Fruit fly (Drosophila melanogaster) whole organism, embryonic: ENCODE measurements around the gene CG43355.

Experiments
- CG10147 ChIP-seq: fragments of 200-800 bp; sonication (Bioruptor generic); optimal IDR thresholded peaks from 2 replicates; lab custom pipeline; 2019; ENCODE audit warnings: missing biosample characterization, mild to moderate bottlenecking, missing genetic modification characterization, moderate library complexity
- CG10209 ChIP-seq: fragments of 200-800 bp; sonication (Bioruptor generic); optimal IDR thresholded peaks from 3 replicates; lab custom pipeline; 2017; ENCODE audit warnings: missing biosample characterization, mild to moderate bottlenecking, missing genetic modification characterization, missing genetic modification reagents
- CG10565 ChIP-seq: fragments of 200-800 bp; sonication (Bioruptor generic); optimal IDR thresholded peaks from 3 replicates; lab custom pipeline; 2016; ENCODE audit warnings: missing biosample characterization, mild to moderate bottlenecking, missing genetic modification characterization
- CG11247 ChIP-seq: fragments of 200-800 bp; sonication (Bioruptor generic); IDR thresholded peaks from 2 replicates; pipeline ENCODE4 v1.3.6; 2022; ENCODE audit warnings: missing biosample characterization, missing genetic modification characterization
- CG11695 ChIP-seq: fragments of 200-800 bp; sonication (Bioruptor generic); IDR thresholded peaks from 3 replicates; pipeline ENCODE4 v1.3.6; 2022; ENCODE audit warnings: missing biosample characterization, missing genetic modification characterization
- CG12659 ChIP-seq: fragments of 200-800 bp; sonication (Bioruptor generic); optimal IDR thresholded peaks from 3 replicates; lab custom pipeline; 2017; ENCODE audit warnings: mild to moderate bottlenecking, missing biosample characterization, missing genetic modification reagents, missing genetic modification characterization
- CG15601 ChIP-seq: fragments of 200-800 bp; sonication (Bioruptor generic); optimal IDR thresholded peaks from 3 replicates; lab custom pipeline; 2019; ENCODE audit warnings: missing biosample characterization, mild to moderate bottlenecking, missing genetic modification characterization, moderate library complexity
- CG16863 ChIP-seq: fragments of 200-800 bp; sonication (Bioruptor generic); optimal IDR thresholded peaks from 3 replicates; lab custom pipeline; 2016; ENCODE audit warnings: missing biosample characterization, missing genetic modification characterization
- CG2116 ChIP-seq: fragments of 200-800 bp; sonication (Bioruptor generic); optimal IDR thresholded peaks from 3 replicates; lab custom pipeline; 2018; ENCODE audit warnings: missing biosample characterization, mild to moderate bottlenecking, missing genetic modification characterization
- CG30403 ChIP-seq: fragments of 200-800 bp; sonication (Bioruptor generic); optimal IDR thresholded peaks from 3 replicates; lab custom pipeline; 2016; ENCODE audit warnings: missing biosample characterization, missing genetic modification characterization
- CG3065 ChIP-seq: fragments of 200-800 bp; sonication (Bioruptor generic); optimal IDR thresholded peaks from 2 replicates; lab custom pipeline; 2016; ENCODE audit warnings: missing biosample characterization, missing genetic modification characterization
- CG31224 ChIP-seq: fragments of 200-800 bp; sonication (Bioruptor generic); IDR thresholded peaks from 2 replicates; pipeline ENCODE4 v1.3.6; 2022; ENCODE audit warnings: missing biosample characterization, missing genetic modification characterization
- CG3847 ChIP-seq: fragments of 200-800 bp; sonication (Bioruptor generic); IDR thresholded peaks from 2 replicates; pipeline ENCODE4 v1.3.6; 2022; ENCODE audit warnings: missing biosample characterization, missing genetic modification characterization
- CG4282 ChIP-seq: fragments of 200-800 bp; sonication (Bioruptor generic); optimal IDR thresholded peaks from 2 replicates; lab custom pipeline; 2016; ENCODE audit warnings: missing biosample characterization, missing genetic modification characterization
- CG5953 ChIP-seq: fragments of 200-800 bp; sonication (Bioruptor generic); IDR thresholded peaks from 2 replicates; pipeline ENCODE4 v1.3.6; 2022; ENCODE audit warnings: missing biosample characterization, missing genetic modification characterization
- CG6175 ChIP-seq: fragments of 200-800 bp; sonication (Bioruptor generic); IDR thresholded peaks from 3 replicates; pipeline ENCODE4 v1.3.6; 2022; ENCODE audit warnings: missing biosample characterization, missing genetic modification characterization
- CG8765 ChIP-seq: fragments of 200-800 bp; sonication (Bioruptor generic); IDR thresholded peaks from 2 replicates; pipeline ENCODE4 v1.3.6; 2022; ENCODE audit warnings: missing biosample characterization, missing genetic modification characterization
- CG8944 ChIP-seq: fragments of 200-800 bp; sonication (Bioruptor generic); optimal IDR thresholded peaks from 3 replicates; lab custom pipeline; 2016; ENCODE audit warnings: missing biosample characterization, missing genetic modification characterization
- CG9817 ChIP-seq: fragments of 200-800 bp; sonication (Bioruptor generic); optimal IDR thresholded peaks from 2 replicates; lab custom pipeline; 2018; ENCODE audit warnings: missing biosample characterization, mild to moderate bottlenecking, missing genetic modification characterization, moderate library complexity
- Chrac-16 ChIP-seq: fragments of 200-800 bp; sonication (Bioruptor generic); optimal IDR thresholded peaks from 3 replicates; lab custom pipeline; 2016; ENCODE audit warnings: missing biosample characterization, missing genetic modification characterization
- CkIIα-i1 ChIP-seq: fragments of 200-800 bp; sonication (Bioruptor generic); IDR thresholded peaks from 2 replicates; pipeline ENCODE4 v1.3.6; 2022; ENCODE audit warnings: missing biosample characterization, missing genetic modification characterization
- Dip3 ChIP-seq: fragments of 200-800 bp; sonication (Bioruptor generic); optimal IDR thresholded peaks from 3 replicates; lab custom pipeline; 2016; ENCODE audit warnings: missing biosample characterization, missing genetic modification characterization
- Drgx ChIP-seq: fragments of 200-800 bp; sonication (Bioruptor generic); IDR thresholded peaks from 2 replicates; pipeline ENCODE4 v1.3.6; 2022; ENCODE audit warnings: missing biosample characterization, missing genetic modification characterization
- Gug ChIP-seq: fragments of 200-800 bp; sonication (Bioruptor generic); IDR thresholded peaks from 4 replicates; pipeline ENCODE4 v1.3.6; 2022; ENCODE audit warnings: missing biosample characterization, missing genetic modification characterization
- HHEX ChIP-seq: fragments of 200-800 bp; sonication (Bioruptor generic); optimal IDR thresholded peaks from 3 replicates; lab custom pipeline; 2017; ENCODE audit warnings: missing biosample characterization, mild to moderate bottlenecking, missing genetic modification characterization, missing genetic modification reagents
- Hr78 ChIP-seq, 2 experiments: fragments of 200-800 bp in 1 of 2; fragments of >200 bp in 1 of 2; sonication (Bioruptor generic) in 1 of 2; optimal IDR thresholded peaks; 2 replicates each; lab custom pipeline; 2017 to 2019; ENCODE audit warnings: missing biosample characterization in 2 of 2, missing genetic modification characterization in 2 of 2, mild to moderate bottlenecking in 1 of 2, moderate library complexity in 1 of 2
- Kr ChIP-seq: fragments of 200-800 bp; sonication (Bioruptor generic); optimal IDR thresholded peaks from 2 replicates; lab custom pipeline; 2017; ENCODE audit warnings: missing biosample characterization, mild to moderate bottlenecking, missing genetic modification characterization
- Lpt ChIP-seq: fragments of >200 bp; optimal IDR thresholded peaks from 2 replicates; lab custom pipeline; 2018; ENCODE audit warnings: missing biosample characterization, missing genetic modification characterization
- MBD-R2 ChIP-seq: fragments of 200-800 bp; sonication (Bioruptor generic); IDR thresholded peaks from 2 replicates; pipeline ENCODE4 v1.3.6; 2022; ENCODE audit warnings: missing biosample characterization, missing genetic modification characterization
- MESR4 ChIP-seq: fragments of 200-800 bp; sonication (Bioruptor generic); optimal IDR thresholded peaks from 2 replicates; lab custom pipeline; 2018; ENCODE audit warnings: missing biosample characterization, mild to moderate bottlenecking, missing genetic modification characterization, moderate library complexity
- Spps ChIP-seq: fragments of 200-800 bp; sonication (Bioruptor generic); optimal IDR thresholded peaks from 2 replicates; lab custom pipeline; 2018; ENCODE audit warnings: missing biosample characterization, mild to moderate bottlenecking, missing genetic modification characterization
- Vsx1 ChIP-seq: fragments of 200-800 bp; sonication (Bioruptor generic); optimal IDR thresholded peaks from 2 replicates; lab custom pipeline; 2017; ENCODE audit warnings: missing biosample characterization, mild to moderate bottlenecking, missing genetic modification characterization, missing genetic modification reagents
- ap ChIP-seq: fragments of 200-800 bp; sonication (Bioruptor generic); IDR thresholded peaks from 2 replicates; pipeline ENCODE4 v1.3.6; 2022; ENCODE audit warnings: missing biosample characterization, missing genetic modification characterization
- ash1 ChIP-seq: fragments of 200-800 bp; sonication (Bioruptor generic); optimal IDR thresholded peaks from 2 replicates; lab custom pipeline; 2018; ENCODE audit warnings: missing biosample characterization, mild to moderate bottlenecking, missing genetic modification characterization
- ato ChIP-seq: fragments of 200-800 bp; sonication (Bioruptor generic); IDR thresholded peaks from 2 replicates; pipeline ENCODE4 v1.3.6; 2022; ENCODE audit warnings: missing biosample characterization, missing genetic modification characterization; ENCODE audit not compliant: partially characterized antibody
- corto ChIP-seq: fragments of 200-800 bp; sonication (Bioruptor generic); optimal IDR thresholded peaks from 2 replicates; lab custom pipeline; 2016; ENCODE audit warnings: missing biosample characterization, mild to moderate bottlenecking, missing genetic modification characterization, moderate library complexity
- dan ChIP-seq: fragments of 200-800 bp; sonication (Bioruptor generic); IDR thresholded peaks from 2 replicates; pipeline ENCODE4 v1.3.6; 2022; ENCODE audit warnings: missing biosample characterization, missing genetic modification characterization
- ems ChIP-seq: fragments of 200-800 bp; sonication (Bioruptor generic); optimal IDR thresholded peaks from 3 replicates; lab custom pipeline; 2016; ENCODE audit warnings: missing biosample characterization, missing genetic modification characterization
- gcm ChIP-seq: fragments of 200-800 bp; sonication (Bioruptor generic); optimal IDR thresholded peaks from 2 replicates; lab custom pipeline; 2019; ENCODE audit warnings: missing biosample characterization, mild to moderate bottlenecking, missing genetic modification characterization, moderate library complexity
- h ChIP-seq: fragments of >200 bp; optimal IDR thresholded peaks from 2 replicates; lab custom pipeline; 2017
- hth ChIP-seq: fragments of >200 bp; optimal IDR thresholded peaks from 2 replicates; lab custom pipeline; 2017; ENCODE audit warnings: inconsistent platforms
- insv ChIP-seq, 2 experiments: fragments of 200-800 bp; sonication (Bioruptor generic); optimal IDR thresholded peaks; 3 replicates each; lab custom pipeline; 2016 to 2018; ENCODE audit warnings: missing biosample characterization in 2 of 2, missing genetic modification characterization in 2 of 2
- inv ChIP-seq: fragments of 200-800 bp; sonication (Bioruptor generic); IDR thresholded peaks from 2 replicates; pipeline ENCODE4 v1.3.6; 2022; ENCODE audit warnings: missing biosample characterization, missing genetic modification characterization; ENCODE audit not compliant: partially characterized antibody
- lmd ChIP-seq: fragments of 200-800 bp; sonication (Bioruptor generic); IDR thresholded peaks from 2 replicates; pipeline ENCODE4 v1.3.6; 2022; ENCODE audit warnings: missing biosample characterization, missing genetic modification characterization
- p53 ChIP-seq: fragments of 200-800 bp; sonication (Bioruptor generic); optimal IDR thresholded peaks from 2 replicates; lab custom pipeline; 2016; ENCODE audit warnings: missing biosample characterization, missing genetic modification characterization
- row ChIP-seq: fragments of 200-800 bp; sonication (Bioruptor generic); IDR thresholded peaks from 3 replicates; pipeline ENCODE4 v1.3.6; 2022; ENCODE audit warnings: missing biosample characterization, missing genetic modification characterization
- schlank ChIP-seq: fragments of 200-800 bp; sonication (Bioruptor generic); optimal IDR thresholded peaks from 2 replicates; lab custom pipeline; 2018; ENCODE audit warnings: missing biosample characterization, mild to moderate bottlenecking, missing genetic modification characterization
- slp2 ChIP-seq: fragments of 200-800 bp; sonication (Bioruptor generic); optimal IDR thresholded peaks from 2 replicates; lab custom pipeline; 2016; ENCODE audit warnings: missing biosample characterization, missing genetic modification characterization
- ssp ChIP-seq: fragments of 200-800 bp; sonication (Bioruptor generic); IDR thresholded peaks from 2 replicates; pipeline ENCODE4 v1.3.6; 2022; ENCODE audit warnings: missing biosample characterization, missing genetic modification characterization
- tgo ChIP-seq: fragments of 200-800 bp; sonication (Bioruptor generic); IDR thresholded peaks from 3 replicates; pipeline ENCODE4 v1.3.6; 2022; ENCODE audit warnings: missing biosample characterization, missing genetic modification characterization
- usp ChIP-seq: fragments of >200 bp; optimal IDR thresholded peaks from 2 replicates; lab custom pipeline; 2017; ENCODE audit warnings: missing biosample characterization, missing genetic modification characterization
- wek ChIP-seq: fragments of 200-800 bp; sonication (Bioruptor generic); optimal IDR thresholded peaks from 3 replicates; lab custom pipeline; 2018; ENCODE audit warnings: missing biosample characterization, mild to moderate bottlenecking, missing genetic modification characterization, moderate library complexity

The CG43355 gene

DNA sequence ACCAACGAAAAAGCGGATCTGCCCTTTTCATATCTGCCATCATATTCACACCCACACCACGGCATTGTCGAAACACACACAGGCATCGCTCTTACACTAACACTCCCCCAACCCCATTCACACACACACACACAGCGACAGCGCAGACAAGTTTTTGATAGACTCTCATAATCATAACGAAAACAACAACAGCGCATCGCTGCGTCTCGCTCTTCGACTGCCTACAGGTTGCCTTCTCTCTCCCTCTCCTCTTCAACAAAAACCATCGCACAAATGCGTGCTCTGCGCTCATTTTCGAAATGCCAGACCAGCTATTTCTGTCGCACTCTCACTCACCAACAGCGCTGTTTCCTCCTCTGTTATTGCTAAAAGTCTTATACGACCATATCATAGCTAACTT is 36.9 kb upstream of the CG43355 start (continued):
- TF ChIP-seq MESR4, result no peak
- no peak for TF ChIP-seq CG15601
- TF ChIP-seq HHEX (GFP tag; lab: Kevin White, UChicago), result no peak
- no peak for TF ChIP-seq gcm (GFP tag; lab: Kevin White, UChicago)
- no peak for TF ChIP-seq CG31224 (GFP tag; lab: Robert Waterston, UW)
- TF ChIP-seq CkIIα-i1 (GFP tag; lab: Robert Waterston, UW), result no peak
- TF ChIP-seq Lpt (GFP tag; lab: Kevin White, UChicago), result no peak
- TF ChIP-seq ash1, result peak; percentile 16
- no peak for TF ChIP-seq CG11247 (GFP tag; lab: Robert Waterston, UW)
- TF ChIP-seq hth, result no peak
- TF ChIP-seq p53, result no peak
- no peak for TF ChIP-seq schlank (tag; lab: Kevin White, UChicago)
- no peak for TF ChIP-seq lmd (GFP tag; lab: Robert Waterston, UW)
- TF ChIP-seq CG10565, result no peak
- no peak for TF ChIP-seq wek (GFP tag; lab: Kevin White, UChicago)
- no peak for TF ChIP-seq CG4282 (GFP tag; lab: Kevin White, UChicago)
- no peak for TF ChIP-seq Hr78 (GFP tag; optimal IDR thresholded peaks at IDR 0.05; lab: Kevin White, UChicago)
- no peak for TF ChIP-seq slp2 (GFP tag; lab: Kevin White, UChicago)
- TF ChIP-seq usp (GFP tag; lab: Kevin White, UChicago), result no peak
- TF ChIP-seq CG11695, result no peak
- no peak for TF ChIP-seq Spps (tag; lab: Kevin White, UChicago)
- TF ChIP-seq CG16863, result no peak
- TF ChIP-seq CG12659 (GFP tag; lab: Kevin White, UChicago), result no peak
- no peak for TF ChIP-seq dan
- TF ChIP-seq MBD-R2, result peak; percentile 29; the same call in 1 of the 2 replicates
- no peak for TF ChIP-seq h
- no peak for TF ChIP-seq CG9817 (tag; lab: Kevin White, UChicago)
- no peak for TF ChIP-seq ssp (GFP tag; lab: Robert Waterston, UW)
- no peak for TF ChIP-seq insv (GFP tag; optimal IDR thresholded peaks at IDR 0.05; lab: Kevin White, UChicago)
- no peak for TF ChIP-seq CG30403 (GFP tag; lab: Kevin White, UChicago)
- no peak for TF ChIP-seq CG8944 (GFP tag; lab: Kevin White, UChicago)
- TF ChIP-seq CG6175, result no peak
- TF ChIP-seq Dip3 (GFP tag; lab: Kevin White, UChicago), result no peak
- TF ChIP-seq corto (GFP tag; lab: Kevin White, UChicago), result no peak
- TF ChIP-seq CG3847 (GFP tag; lab: Robert Waterston, UW), result no peak
- no peak for TF ChIP-seq ato (GFP tag; lab: Robert Waterston, UW)
- no peak for TF ChIP-seq CG10147 (GFP tag; lab: Kevin White, UChicago)
- TF ChIP-seq ems, result no peak
- no peak for TF ChIP-seq tgo (GFP tag; lab: Robert Waterston, UW)
- TF ChIP-seq CG5953 (GFP tag; lab: Robert Waterston, UW), result no peak
- TF ChIP-seq CG10209, result no peak
- no peak for TF ChIP-seq row
- TF ChIP-seq Vsx1 (GFP tag; lab: Kevin White, UChicago), result no peak
- 0 out of 2 replicates have a peak, but pooled peaks have one; percentile 28 for TF ChIP-seq Drgx (GFP tag; lab: Robert Waterston, UW)
- TF ChIP-seq inv (GFP tag; lab: Robert Waterston, UW), result no peak
- TF ChIP-seq Gug (GFP tag; lab: Robert Waterston, UW), result no peak
- TF ChIP-seq CG3065 (GFP tag; lab: Kevin White, UChicago), result no peak
- TF ChIP-seq ap (GFP tag; lab: Robert Waterston, UW), result no peak
- no peak for TF ChIP-seq CG8765
- TF ChIP-seq Kr (GFP tag; lab: Kevin White, UChicago), result peak; percentile 53
- no peak for TF ChIP-seq Chrac-16 (GFP tag; lab: Kevin White, UChicago)
- TF ChIP-seq CG2116 (GFP tag; lab: Kevin White, UChicago), result no peak
- TF ChIP-seq, all 482 proteins: peak for 73
